Fruit fly (Drosophila melanogaster) whole organism, embryonic: ENCODE results near the gene CG9222.

Experiments
- CG16813 ChIP-seq: fragments of 200-800 bp; sonication (Bioruptor generic); IDR thresholded peaks from 3 replicates; pipeline ENCODE4 v1.3.6; 2022; ENCODE audit warnings: missing biosample characterization, missing genetic modification characterization; ENCODE audit not compliant: partially characterized antibody
- CG17359 ChIP-seq: fragments of 200-800 bp; sonication (Bioruptor generic); optimal IDR thresholded peaks from 3 replicates; lab custom pipeline; 2018; ENCODE audit warnings: missing biosample characterization, mild to moderate bottlenecking, missing genetic modification characterization, moderate library complexity
- Myb ChIP-seq: fragments of 200-800 bp; sonication (Bioruptor generic); optimal IDR thresholded peaks from 2 replicates; lab custom pipeline; 2016; ENCODE audit warnings: missing biosample characterization, missing genetic modification characterization
- cas ChIP-seq: fragments of 200-800 bp; sonication (Bioruptor generic); IDR thresholded peaks from 2 replicates; pipeline ENCODE4 v1.3.6; 2022; ENCODE audit warnings: missing biosample characterization, missing genetic modification characterization
- mam ChIP-seq: fragments of 200-800 bp; sonication (Bioruptor generic); optimal IDR thresholded peaks from 3 replicates; lab custom pipeline; 2016; ENCODE audit warnings: missing biosample characterization, missing genetic modification characterization
- pnt ChIP-seq: fragments of 200-800 bp; sonication (Bioruptor generic); optimal IDR thresholded peaks from 3 replicates; lab custom pipeline; 2016; ENCODE audit warnings: missing biosample characterization, missing genetic modification characterization

- TF ChIP-seq CG17359 (tag; lab: Kevin White, UChicago) (no peak), CG16813 (no peak), mam (no peak), Myb (GFP tag; lab: Kevin White, UChicago) (no peak), pnt (GFP tag; lab: Kevin White, UChicago) (no peak), cas (GFP tag; lab: Robert Waterston, UW) (no peak)
These were observed 46.1 kb upstream of the CG9222 start for dm6 chr2L:6084694-6085093.
